Fruit fly (Drosophila melanogaster) whole organism, prepupa: Measurements from ENCODE around the gene CG15539.

Source experiments
- Blimp-1 ChIP-seq: fragments of 200-800 bp; sonication (Bioruptor generic); optimal IDR thresholded peaks from 3 replicates; lab custom pipeline; 2017; ENCODE audit warnings: missing biosample characterization, missing genetic modification characterization, mild to moderate bottlenecking, moderate library complexity, missing genetic modification reagents
- CG15336 ChIP-seq: fragments of 200-800 bp; sonication (Bioruptor generic); IDR thresholded peaks from 2 replicates; pipeline ENCODE4 v1.3.6; 2022; ENCODE audit warnings: missing biosample characterization, missing genetic modification characterization
- CG16779 ChIP-seq: fragments of 200-800 bp; sonication (Bioruptor generic); optimal IDR thresholded peaks from 3 replicates; lab custom pipeline; 2017; ENCODE audit warnings: missing biosample characterization, mild to moderate bottlenecking, missing genetic modification characterization
- CG31627 ChIP-seq: fragments of 200-800 bp; sonication (Bioruptor generic); optimal IDR thresholded peaks from 3 replicates; lab custom pipeline; 2016; ENCODE audit warnings: missing biosample characterization, missing genetic modification characterization
- CG3919 ChIP-seq: fragments of 200-800 bp; sonication (Bioruptor generic); optimal IDR thresholded peaks from 3 replicates; lab custom pipeline; 2016; ENCODE audit warnings: missing biosample characterization, missing genetic modification characterization
- CG8632 ChIP-seq: fragments of 200-800 bp; sonication (Bioruptor generic); optimal IDR thresholded peaks from 3 replicates; lab custom pipeline; 2016; ENCODE audit warnings: missing biosample characterization, missing genetic modification characterization
- Met ChIP-seq: fragments of 200-800 bp; sonication (Bioruptor generic); optimal IDR thresholded peaks from 3 replicates; lab custom pipeline; 2016; ENCODE audit warnings: missing biosample characterization, missing genetic modification characterization
- lz ChIP-seq: fragments of 200-800 bp; sonication (Bioruptor generic); optimal IDR thresholded peaks from 3 replicates; lab custom pipeline; 2016; ENCODE audit warnings: missing biosample characterization, missing genetic modification characterization

- TF ChIP-seq lz (GFP tag; lab: Kevin White, UChicago) (no peak), CG3919 (no peak), CG8632 (GFP tag; lab: Kevin White, UChicago) (no peak), CG15336 (GFP tag; lab: Robert Waterston, UW) (no peak), CG16779 (tag; lab: Kevin White, UChicago) (no peak), CG31627 (GFP tag; lab: Kevin White, UChicago) (no peak), Blimp-1 (no peak), Met (GFP tag; lab: Kevin White, UChicago) (no peak)
Observed at dm6 chr3R:30507723-30508122, 1.9 kb downstream of the CG15539 start, which contains the start of gene CG34041.
